Fruit fly (Drosophila melanogaster) whole organism, embryonic: ENCODE results near the gene Stt3B.

ENCODE experiments used
- BEAF-32 ChIP-seq: fragments of 200-800 bp; sonication (Bioruptor generic); optimal IDR thresholded peaks from 3 replicates; lab custom pipeline; 2017; ENCODE audit warnings: missing biosample characterization, missing genetic modification characterization, mild to moderate bottlenecking, moderate library complexity, missing genetic modification reagents
- CG10543 ChIP-seq: fragments of 200-800 bp; sonication (Bioruptor generic); optimal IDR thresholded peaks from 3 replicates; lab custom pipeline; 2017; ENCODE audit warnings: missing biosample characterization, mild to moderate bottlenecking, missing genetic modification characterization, moderate library complexity
- CG11085 ChIP-seq: fragments of 200-800 bp; sonication (Bioruptor generic); IDR thresholded peaks from 2 replicates; pipeline ENCODE4 v1.3.6; 2022; ENCODE audit warnings: missing biosample characterization, missing genetic modification characterization
- CG1233 ChIP-seq: fragments of 200-800 bp; sonication (Bioruptor generic); optimal IDR thresholded peaks from 4 replicates; lab custom pipeline; 2018; ENCODE audit warnings: missing biosample characterization, mild to moderate bottlenecking, missing genetic modification characterization
- CG12942 ChIP-seq: fragments of 200-800 bp; sonication (Bioruptor generic); optimal IDR thresholded peaks from 3 replicates; lab custom pipeline; 2016; ENCODE audit warnings: missing biosample characterization, missing genetic modification characterization
- CG13287 ChIP-seq: fragments of 200-800 bp; sonication (Bioruptor generic); IDR thresholded peaks from 2 replicates; pipeline ENCODE4 v1.3.6; 2022; ENCODE audit warnings: missing biosample characterization, missing genetic modification characterization; ENCODE audit not compliant: partially characterized antibody
- CG14860 ChIP-seq: fragments of 200-800 bp; sonication (Bioruptor generic); IDR thresholded peaks from 3 replicates; pipeline ENCODE4 v1.3.6; 2022; ENCODE audit warnings: missing biosample characterization, missing genetic modification characterization; ENCODE audit not compliant: partially characterized antibody
- CG17361 ChIP-seq: fragments of 200-800 bp; sonication (Bioruptor generic); IDR thresholded peaks from 3 replicates; pipeline ENCODE4 v1.3.6; 2022; ENCODE audit warnings: missing biosample characterization, missing genetic modification characterization
- CG2116 ChIP-seq: fragments of 200-800 bp; sonication (Bioruptor generic); optimal IDR thresholded peaks from 3 replicates; lab custom pipeline; 2018; ENCODE audit warnings: missing biosample characterization, mild to moderate bottlenecking, missing genetic modification characterization
- CG5180 ChIP-seq: fragments of 200-800 bp; sonication (Bioruptor generic); optimal IDR thresholded peaks from 3 replicates; lab custom pipeline; 2017; ENCODE audit warnings: missing biosample characterization, missing genetic modification characterization, mild to moderate bottlenecking, moderate library complexity, missing genetic modification reagents
- CG8281 ChIP-seq: fragments of 200-800 bp; sonication (Bioruptor generic); optimal IDR thresholded peaks from 2 replicates; lab custom pipeline; 2018; ENCODE audit warnings: missing biosample characterization, mild to moderate bottlenecking, missing genetic modification characterization, moderate library complexity
- CG9609 ChIP-seq: fragments of 200-800 bp; sonication (Bioruptor generic); optimal IDR thresholded peaks from 3 replicates; lab custom pipeline; 2016; ENCODE audit warnings: missing biosample characterization, missing genetic modification characterization
- CG9727 ChIP-seq: fragments of 200-800 bp; sonication (Bioruptor generic); optimal IDR thresholded peaks from 3 replicates; lab custom pipeline; 2017; ENCODE audit warnings: missing biosample characterization, mild to moderate bottlenecking, missing genetic modification characterization
- CG9932 ChIP-seq: fragments of 200-800 bp; sonication (Bioruptor generic); IDR thresholded peaks from 2 replicates; pipeline ENCODE4 v1.3.6; 2022; ENCODE audit warnings: missing biosample characterization, missing genetic modification characterization
- Elba2 ChIP-seq: fragments of 200-800 bp; sonication (Bioruptor generic); optimal IDR thresholded peaks from 3 replicates; lab custom pipeline; 2016; ENCODE audit warnings: missing biosample characterization, missing genetic modification characterization
- HHEX ChIP-seq: fragments of 200-800 bp; sonication (Bioruptor generic); optimal IDR thresholded peaks from 3 replicates; lab custom pipeline; 2017; ENCODE audit warnings: missing biosample characterization, mild to moderate bottlenecking, missing genetic modification characterization, missing genetic modification reagents
- HLH4C ChIP-seq: fragments of 200-800 bp; sonication (Bioruptor generic); IDR thresholded peaks from 3 replicates; pipeline ENCODE4 v1.3.6; 2022; ENCODE audit warnings: missing biosample characterization, missing genetic modification characterization; ENCODE audit not compliant: partially characterized antibody
- Hand ChIP-seq: fragments of 200-800 bp; sonication (Bioruptor generic); optimal IDR thresholded peaks from 2 replicates; lab custom pipeline; 2017; ENCODE audit warnings: mild to moderate bottlenecking, missing biosample characterization, missing genetic modification reagents, missing genetic modification characterization
- Hr51 ChIP-seq, 2 experiments: fragments of 200-800 bp; sonication (Bioruptor generic); optimal IDR thresholded peaks; 2 replicates in 1 of 2; 3 replicates in 1 of 2; lab custom pipeline; 2016 to 2018; ENCODE audit warnings: missing biosample characterization in 2 of 2, missing genetic modification characterization in 2 of 2, mild to moderate bottlenecking in 1 of 2, moderate library complexity in 1 of 2
- Lim3 ChIP-seq: fragments of 200-800 bp; sonication (Bioruptor generic); IDR thresholded peaks from 2 replicates; pipeline ENCODE4 v1.3.6; 2022; ENCODE audit warnings: missing biosample characterization, missing genetic modification characterization
- NC2β ChIP-seq: fragments of 200-800 bp; sonication (Bioruptor generic); optimal IDR thresholded peaks from 2 replicates; lab custom pipeline; 2016; ENCODE audit warnings: missing biosample characterization, missing genetic modification characterization
- NFAT ChIP-seq: fragments of 200-800 bp; sonication (Bioruptor generic); IDR thresholded peaks from 2 replicates; pipeline ENCODE4 v1.3.6; 2022; ENCODE audit warnings: missing biosample characterization, missing genetic modification characterization
- Neu2 ChIP-seq: fragments of 200-800 bp; sonication (Bioruptor generic); optimal IDR thresholded peaks from 3 replicates; lab custom pipeline; 2016; ENCODE audit warnings: missing biosample characterization, missing genetic modification characterization, borderline replicate concordance
- Six4 ChIP-seq: fragments of 200-800 bp; sonication (Bioruptor generic); optimal IDR thresholded peaks from 2 replicates; lab custom pipeline; 2016; ENCODE audit warnings: missing biosample characterization, missing genetic modification characterization
- Sox100B ChIP-seq: fragments of 200-800 bp; sonication (Bioruptor generic); optimal IDR thresholded peaks from 3 replicates; lab custom pipeline; 2018; ENCODE audit warnings: missing biosample characterization, mild to moderate bottlenecking, missing genetic modification characterization
- Spps ChIP-seq: fragments of 200-800 bp; sonication (Bioruptor generic); optimal IDR thresholded peaks from 2 replicates; lab custom pipeline; 2018; ENCODE audit warnings: missing biosample characterization, mild to moderate bottlenecking, missing genetic modification characterization
- Vsx1 ChIP-seq: fragments of 200-800 bp; sonication (Bioruptor generic); optimal IDR thresholded peaks from 2 replicates; lab custom pipeline; 2017; ENCODE audit warnings: missing biosample characterization, mild to moderate bottlenecking, missing genetic modification characterization, missing genetic modification reagents
- ab ChIP-seq: fragments of 200-800 bp; sonication (Bioruptor generic); optimal IDR thresholded peaks from 2 replicates; lab custom pipeline; 2016; ENCODE audit warnings: missing biosample characterization, missing genetic modification characterization
- cas ChIP-seq: fragments of 200-800 bp; sonication (Bioruptor generic); IDR thresholded peaks from 2 replicates; pipeline ENCODE4 v1.3.6; 2022; ENCODE audit warnings: missing biosample characterization, missing genetic modification characterization
- chn ChIP-seq: fragments of 200-800 bp; sonication (Bioruptor generic); optimal IDR thresholded peaks from 2 replicates; lab custom pipeline; 2016; ENCODE audit warnings: missing biosample characterization, missing genetic modification characterization
- dan ChIP-seq: fragments of 200-800 bp; sonication (Bioruptor generic); IDR thresholded peaks from 2 replicates; pipeline ENCODE4 v1.3.6; 2022; ENCODE audit warnings: missing biosample characterization, missing genetic modification characterization
- danr ChIP-seq: fragments of 200-800 bp; sonication (Bioruptor generic); IDR thresholded peaks from 2 replicates; pipeline ENCODE4 v1.3.6; 2022; ENCODE audit warnings: missing biosample characterization, missing genetic modification characterization
- emc ChIP-seq: fragments of 200-800 bp; sonication (Bioruptor generic); optimal IDR thresholded peaks from 2 replicates; lab custom pipeline; 2016; ENCODE audit warnings: missing biosample characterization, missing genetic modification characterization
- esg ChIP-seq: fragments of 200-800 bp; sonication (Bioruptor generic); conservative IDR thresholded peaks from 2 replicates; pipeline ENCODE4 v1.3.6; 2022; ENCODE audit warnings: missing biosample characterization, missing genetic modification characterization
- eve ChIP-seq, 2 experiments: fragments of >200 bp; optimal IDR thresholded peaks; 2 replicates each; lab custom pipeline; 2017; ENCODE audit warnings: missing biosample characterization in 2 of 2, missing genetic modification characterization in 2 of 2
- grau ChIP-seq: fragments of 200-800 bp; optimal IDR thresholded peaks from 3 replicates; lab custom pipeline; 2019; ENCODE audit warnings: missing biosample characterization, mild to moderate bottlenecking, missing genetic modification characterization, moderate library complexity
- hbn ChIP-seq: fragments of 200-800 bp; sonication (Bioruptor generic); IDR thresholded peaks from 2 replicates; pipeline ENCODE4 v1.3.6; 2022; ENCODE audit warnings: missing biosample characterization, missing genetic modification characterization; ENCODE audit not compliant: partially characterized antibody
- hkb ChIP-seq, 2 experiments: fragments of 200-800 bp in 1 of 2; fragments of >200 bp in 1 of 2; sonication (Bioruptor generic) in 1 of 2; IDR thresholded peaks in 1 of 2; optimal IDR thresholded peaks in 1 of 2; 2 replicates each; pipeline versions ENCODE4 v1.3.6 to Lab custom; 2017 to 2022; ENCODE audit warnings: missing biosample characterization in 1 of 2, missing genetic modification characterization in 1 of 2
- ind ChIP-seq: fragments of 200-800 bp; sonication (Bioruptor generic); optimal IDR thresholded peaks from 3 replicates; lab custom pipeline; 2016; ENCODE audit warnings: missing biosample characterization, missing genetic modification characterization
- kay ChIP-seq: fragments of 200-800 bp; sonication (Bioruptor generic); optimal IDR thresholded peaks from 2 replicates; lab custom pipeline; 2016; ENCODE audit warnings: missing biosample characterization, missing genetic modification characterization
- klu ChIP-seq: fragments of 200-800 bp; sonication (Bioruptor generic); IDR thresholded peaks from 2 replicates; pipeline ENCODE4 v1.3.6; 2022; ENCODE audit warnings: missing biosample characterization, missing genetic modification characterization
- mld ChIP-seq: fragments of 200-800 bp; sonication (Bioruptor generic); IDR thresholded peaks from 3 replicates; pipeline ENCODE4 v1.3.6; 2022; ENCODE audit warnings: missing biosample characterization, missing genetic modification characterization; ENCODE audit not compliant: partially characterized antibody
- oc ChIP-seq: fragments of 200-800 bp; sonication (Bioruptor generic); optimal IDR thresholded peaks from 2 replicates; lab custom pipeline; 2018; ENCODE audit warnings: missing biosample characterization, mild to moderate bottlenecking, missing genetic modification characterization, moderate library complexity
- pita ChIP-seq: fragments of 200-800 bp; sonication (Bioruptor generic); optimal IDR thresholded peaks from 2 replicates; lab custom pipeline; 2017; ENCODE audit warnings: missing biosample characterization, mild to moderate bottlenecking, missing genetic modification characterization
- pros ChIP-seq: fragments of 200-800 bp; sonication (Bioruptor generic); optimal IDR thresholded peaks from 3 replicates; lab custom pipeline; 2019; ENCODE audit warnings: missing biosample characterization, mild to moderate bottlenecking, missing genetic modification characterization, moderate library complexity
- run ChIP-seq: fragments of 200-800 bp; sonication (Bioruptor generic); optimal IDR thresholded peaks from 3 replicates; lab custom pipeline; 2018; ENCODE audit warnings: missing biosample characterization, mild to moderate bottlenecking, missing genetic modification characterization
- sug ChIP-seq: fragments of 200-800 bp; optimal IDR thresholded peaks from 2 replicates; lab custom pipeline; 2019; ENCODE audit warnings: missing biosample characterization, mild to moderate bottlenecking, missing genetic modification characterization, moderate library complexity
- tll ChIP-seq, 2 experiments: fragments of 200-800 bp in 1 of 2; fragments of >200 bp in 1 of 2; sonication (Bioruptor generic) in 1 of 2; optimal IDR thresholded peaks; 2 replicates each; lab custom pipeline; 2017 to 2019; ENCODE audit warnings: missing biosample characterization in 2 of 2, missing genetic modification characterization in 2 of 2, mild to moderate bottlenecking in 1 of 2, moderate library complexity in 1 of 2
- ttk ChIP-seq: fragments of 200-800 bp; sonication (Bioruptor generic); IDR thresholded peaks from 2 replicates; pipeline ENCODE4 v2.1.2; 2022; ENCODE audit warnings: missing biosample characterization, missing genetic modification characterization
- wek ChIP-seq: fragments of 200-800 bp; sonication (Bioruptor generic); optimal IDR thresholded peaks from 3 replicates; lab custom pipeline; 2018; ENCODE audit warnings: missing biosample characterization, mild to moderate bottlenecking, missing genetic modification characterization, moderate library complexity

Gene Stt3B

dm6 chr3R:25047504-25047903 is 21.9 kb downstream of the Stt3B start, which contains the start of gene CG11790 (continued):
- peak; percentile 88 for TF ChIP-seq CG13287 (GFP tag; lab: Robert Waterston, UW)
- no peak for TF ChIP-seq CG9727 (GFP tag; lab: Kevin White, UChicago)
- no peak for TF ChIP-seq NC2β (GFP tag; lab: Kevin White, UChicago)
- no peak for TF ChIP-seq ttk
- peak; percentile 3 for TF ChIP-seq Six4
- TF ChIP-seq CG1233 (GFP tag; lab: Kevin White, UChicago) = no peak
- peak; percentile 73 for TF ChIP-seq mld
- no peak for TF ChIP-seq CG17361 (GFP tag; lab: Robert Waterston, UW)
- no peak for TF ChIP-seq wek
- TF ChIP-seq danr (GFP tag; lab: Robert Waterston, UW) = no peak
- TF ChIP-seq sug (tag; lab: Kevin White, UChicago) = no peak
- TF ChIP-seq HHEX (GFP tag; lab: Kevin White, UChicago) = no peak
- no peak for TF ChIP-seq Lim3
- peak; percentile 73; the same call in 1 of the 2 replicates for TF ChIP-seq hbn (GFP tag; lab: Robert Waterston, UW)
- no peak for TF ChIP-seq CG12942 (GFP tag; lab: Kevin White, UChicago)
- no peak for TF ChIP-seq run
- no peak for TF ChIP-seq ind (GFP tag; lab: Kevin White, UChicago)
- no peak for TF ChIP-seq esg (GFP tag; lab: Robert Waterston, UW)
- TF ChIP-seq Elba2 = no peak
- no peak for TF ChIP-seq grau (tag; lab: Kevin White, UChicago)
- no peak for TF ChIP-seq Spps
- TF ChIP-seq CG2116 (GFP tag; lab: Kevin White, UChicago) = peak; percentile 59
- no peak for TF ChIP-seq chn (GFP tag; lab: Kevin White, UChicago)
- TF ChIP-seq emc (GFP tag; lab: Kevin White, UChicago) = no peak
- TF ChIP-seq Hr51 (GFP tag; optimal IDR thresholded peaks at IDR 0.05; lab: Kevin White, UChicago) = no peak
- TF ChIP-seq CG10543 (GFP tag; lab: Kevin White, UChicago) = no peak
- TF ChIP-seq CG8281 = no peak
- no peak for TF ChIP-seq oc
- peak; percentile 72 for TF ChIP-seq HLH4C
- TF ChIP-seq BEAF-32 (GFP tag; lab: Kevin White, UChicago) = peak; percentile 74
- TF ChIP-seq Sox100B (GFP tag; lab: Kevin White, UChicago) = no peak
- TF ChIP-seq eve (GFP tag; optimal IDR thresholded peaks at IDR 0.05; lab: Kevin White, UChicago) = no peak
- TF ChIP-seq CG9932 = no peak
- no peak for TF ChIP-seq CG5180 (GFP tag; lab: Kevin White, UChicago)
- TF ChIP-seq pros (GFP tag; lab: Kevin White, UChicago) = no peak
- no peak for TF ChIP-seq cas (GFP tag; lab: Robert Waterston, UW)
- no peak for TF ChIP-seq pita (GFP tag; lab: Kevin White, UChicago)
- TF ChIP-seq Neu2 (GFP tag; lab: Kevin White, UChicago) = no peak
- no peak for TF ChIP-seq Hand (GFP tag; lab: Kevin White, UChicago)
- no peak for TF ChIP-seq CG9609
- no peak for TF ChIP-seq hkb (optimal IDR thresholded peaks at IDR 0.05; lab: Kevin White, UChicago)
- TF ChIP-seq hkb (GFP tag; IDR thresholded peaks at IDR 0.05; lab: Robert Waterston, UW) = 0 out of 2 replicates have a peak, but pooled peaks have one; percentile 12
- peak; percentile 71 for TF ChIP-seq CG14860 (GFP tag; lab: Robert Waterston, UW)
- no peak for TF ChIP-seq klu (GFP tag; lab: Robert Waterston, UW)
- no peak for TF ChIP-seq ab (GFP tag; lab: Kevin White, UChicago)
- no peak for TF ChIP-seq kay (GFP tag; lab: Kevin White, UChicago)
- TF ChIP-seq dan = no peak
- TF ChIP-seq NFAT (GFP tag; lab: Robert Waterston, UW) = no peak
- no peak for TF ChIP-seq Vsx1 (GFP tag; lab: Kevin White, UChicago)
- no peak for TF ChIP-seq tll (GFP tag; optimal IDR thresholded peaks at IDR 0.05; lab: Kevin White, UChicago)
- no peak for TF ChIP-seq CG11085 (GFP tag; lab: Robert Waterston, UW)
